Worm (Caenorhabditis elegans) whole organism, L4/young adult: ENCODE data around the gene F20A1.2.

Experiments
- W03F9.2 ChIP-seq: fragments of 150-350 bp; optimal IDR thresholded peaks from 2 replicates; lab custom pipeline; 2014; ENCODE audit warnings: missing biosample characterization, missing genetic modification characterization
- dao-5 ChIP-seq: sonication (generic microtip); optimal IDR thresholded peaks from 2 replicates; lab custom pipeline; 2016; ENCODE audit warnings: missing genotype, missing genetic modification characterization, moderate library complexity, missing compliant biosample characterization
- him-1 ChIP-seq: sonication (generic microtip); optimal IDR thresholded peaks from 2 replicates; lab custom pipeline; 2016; ENCODE audit warnings: missing genotype, missing genetic modification reagents, missing genetic modification characterization, missing compliant biosample characterization

The F20A1.2 gene

ce11 chrV:7096129-7096730 lies 50.1 kb downstream of the F20A1.2 start:
- TF ChIP-seq W03F9.2 (tag; lab: Kevin White, UChicago) (no peak), him-1 (tag; lab: Kevin White, UChicago) (no peak), dao-5 (no peak)

DNA sequence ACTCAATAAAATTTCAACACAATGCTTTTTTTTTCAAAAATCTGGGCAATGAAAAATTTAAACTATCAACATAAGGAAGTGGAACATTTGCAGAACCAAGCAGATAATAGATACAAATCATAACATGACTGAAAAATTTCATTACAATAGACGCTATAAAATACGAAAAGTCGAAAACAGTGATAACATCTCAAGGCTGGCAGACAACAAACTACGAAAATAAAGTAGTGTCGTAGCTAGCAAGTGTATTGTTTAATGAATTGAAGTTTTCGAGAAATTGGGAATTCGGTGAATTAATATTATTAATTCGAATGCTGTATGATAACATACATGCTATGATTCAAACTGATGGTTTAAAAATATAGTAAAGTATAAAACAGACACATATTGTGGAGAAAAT lies 50.7 kb downstream of the F20A1.2 start:
- TF ChIP-seq him-1 (tag; lab: Kevin White, UChicago), result no peak
- TF ChIP-seq W03F9.2 (tag; lab: Kevin White, UChicago), result no peak
- TF ChIP-seq dao-5, result no peak
